Fruit fly (Drosophila melanogaster): ENCODE data around the gene PolE2.

DNA sequence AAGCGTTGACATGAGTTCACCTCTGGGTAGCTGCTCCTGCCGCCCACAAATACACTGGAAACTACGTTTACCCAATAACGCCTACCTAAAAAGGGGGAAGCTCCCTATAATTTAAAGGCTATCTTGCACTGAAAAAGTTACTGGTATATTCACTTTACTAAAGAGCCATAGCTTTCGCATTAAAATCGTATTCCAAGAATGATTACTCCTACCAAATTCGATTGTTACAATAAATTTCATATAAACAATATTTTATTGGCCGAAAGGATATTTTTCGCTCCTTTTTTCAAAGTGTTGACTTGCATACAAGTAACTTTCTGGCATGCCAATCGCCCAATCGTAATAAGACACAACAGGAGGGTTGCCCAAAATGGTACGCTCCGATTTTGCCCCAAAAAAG lies 30.3 kb downstream of the PolE2 start:
- TF ChIP-seq fd96Ca (GFP tag; IDR thresholded peaks at IDR 0.05) (no peak), EcR (GFP tag; optimal IDR thresholded peaks at IDR 0.05) (no peak), gl (tag; optimal IDR thresholded peaks at IDR 0.05) (no peak), CG12605 (GFP tag; IDR thresholded peaks at IDR 0.05) (no peak), CG10348 (GFP tag; IDR thresholded peaks at IDR 0.05) (no peak), rn (GFP tag; IDR thresholded peaks at IDR 0.05) (no peak), CG15710 (tag; optimal IDR thresholded peaks at IDR 0.05) (peak; percentile 19), CG34367 (tag; optimal IDR thresholded peaks at IDR 0.05) (no peak), CG32121 (GFP tag; IDR thresholded peaks at IDR 0.05) (no peak)
